Worm (Caenorhabditis elegans): ENCODE data around the gene ZK105.14.

ce11 chrV:7713072-7713471, 8.8 kb downstream of the ZK105.14 start, which contains the start of gene ZK105.13:
- TF ChIP-seq pes-1 (GFP tag; IDR thresholded peaks at IDR 0.05) (no peak), ama-1 (optimal IDR thresholded peaks at IDR 0.05) (no peak), aly-1 (tag; optimal IDR thresholded peaks at IDR 0.05) (no peak), tbx-37 (GFP tag; conservative IDR thresholded peaks at IDR 0.05) (no peak), ceh-13 (GFP tag; optimal IDR thresholded peaks at IDR 0.05) (no peak), hmbx-1 (tag; optimal IDR thresholded peaks at IDR 0.05) (no peak), F13C5.2 (tag; optimal IDR thresholded peaks at IDR 0.05) (no peak)
